Fruit fly (Drosophila melanogaster) whole organism, pupa: ENCODE data around the gene viaf.

Experiments used
- CG10348 ChIP-seq: fragments of 200-800 bp; sonication (Bioruptor generic); IDR thresholded peaks from 2 replicates; pipeline ENCODE4 v1.3.6; 2022; ENCODE audit warnings: missing biosample characterization, missing genetic modification characterization
- CG12605 ChIP-seq: fragments of 200-800 bp; sonication (Bioruptor generic); IDR thresholded peaks from 2 replicates; pipeline ENCODE4 v1.3.6; 2022; ENCODE audit warnings: missing biosample characterization, missing genetic modification characterization
- CG13204 ChIP-seq: fragments of 200-800 bp; sonication (Bioruptor generic); optimal IDR thresholded peaks from 2 replicates; lab custom pipeline; 2018; ENCODE audit warnings: missing biosample characterization, mild to moderate bottlenecking, missing genetic modification characterization, moderate library complexity
- CG14655 ChIP-seq: fragments of 200-800 bp; sonication (Bioruptor generic); optimal IDR thresholded peaks from 3 replicates; lab custom pipeline; 2017; ENCODE audit warnings: mild to moderate bottlenecking, missing biosample characterization, missing genetic modification reagents, missing genetic modification characterization
- CG15710 ChIP-seq: fragments of 200-800 bp; sonication (Bioruptor generic); optimal IDR thresholded peaks from 2 replicates; lab custom pipeline; 2018; ENCODE audit warnings: missing biosample characterization, mild to moderate bottlenecking, missing genetic modification characterization, moderate library complexity
- CG17806 ChIP-seq: fragments of 200-800 bp; sonication (Bioruptor generic); optimal IDR thresholded peaks from 2 replicates; lab custom pipeline; 2018; ENCODE audit warnings: missing biosample characterization, mild to moderate bottlenecking, missing genetic modification characterization, moderate library complexity
- CG32121 ChIP-seq: fragments of 200-800 bp; sonication (Bioruptor generic); IDR thresholded peaks from 2 replicates; pipeline ENCODE4 v1.3.6; 2022; ENCODE audit warnings: missing biosample characterization, missing genetic modification characterization
- CG34367 ChIP-seq: fragments of 200-800 bp; sonication (Bioruptor generic); optimal IDR thresholded peaks from 2 replicates; lab custom pipeline; 2018; ENCODE audit warnings: missing biosample characterization, mild to moderate bottlenecking, missing genetic modification characterization
- CG4496 ChIP-seq: fragments of 200-800 bp; sonication (Bioruptor generic); IDR thresholded peaks from 3 replicates; pipeline ENCODE4 v1.3.6; 2022; ENCODE audit warnings: missing biosample characterization, missing genetic modification characterization
- CG8159 ChIP-seq: fragments of 200-800 bp; sonication (Bioruptor generic); optimal IDR thresholded peaks from 3 replicates; lab custom pipeline; 2018; ENCODE audit warnings: missing biosample characterization, mild to moderate bottlenecking, missing genetic modification characterization, moderate library complexity
- CG8301 ChIP-seq: fragments of 200-800 bp; sonication (Bioruptor generic); optimal IDR thresholded peaks from 2 replicates; lab custom pipeline; 2018; ENCODE audit warnings: missing biosample characterization, mild to moderate bottlenecking, missing genetic modification characterization
- CG9948 ChIP-seq: fragments of 200-800 bp; sonication (Bioruptor generic); optimal IDR thresholded peaks from 2 replicates; lab custom pipeline; 2018; ENCODE audit warnings: missing biosample characterization, mild to moderate bottlenecking, missing genetic modification characterization, moderate library complexity
- D1 ChIP-seq: fragments of 200-800 bp; sonication (Bioruptor generic); optimal IDR thresholded peaks from 2 replicates; lab custom pipeline; 2018; ENCODE audit warnings: missing biosample characterization, mild to moderate bottlenecking, missing genetic modification characterization, moderate library complexity
- EcR ChIP-seq: fragments of 200-800 bp; sonication (Bioruptor generic); optimal IDR thresholded peaks from 3 replicates; lab custom pipeline; 2019; ENCODE audit warnings: missing biosample characterization, missing genetic modification characterization, mild to moderate bottlenecking, moderate library complexity, missing genetic modification reagents
- Ets98B ChIP-seq: fragments of 200-800 bp; sonication (Bioruptor generic); IDR thresholded peaks from 2 replicates; pipeline ENCODE4 v1.3.6; 2022; ENCODE audit warnings: missing biosample characterization, missing genetic modification characterization
- Pif1A ChIP-seq: fragments of 200-800 bp; sonication (Bioruptor generic); optimal IDR thresholded peaks from 3 replicates; lab custom pipeline; 2016; ENCODE audit warnings: missing biosample characterization, missing genetic modification characterization
- Pif1B ChIP-seq: fragments of 200-800 bp; sonication (Bioruptor generic); optimal IDR thresholded peaks from 3 replicates; lab custom pipeline; 2016; ENCODE audit warnings: missing biosample characterization, missing genetic modification characterization
- Snoo ChIP-seq: fragments of 200-800 bp; sonication (Bioruptor generic); optimal IDR thresholded peaks from 3 replicates; lab custom pipeline; 2017; ENCODE audit warnings: missing biosample characterization, mild to moderate bottlenecking, missing genetic modification characterization, inconsistent platforms
- fd96Ca ChIP-seq: fragments of 200-800 bp; sonication (Bioruptor generic); IDR thresholded peaks from 3 replicates; pipeline ENCODE4 v1.3.6; 2022; ENCODE audit warnings: missing biosample characterization, missing genetic modification characterization
- gl ChIP-seq: fragments of 200-800 bp; sonication (Bioruptor generic); optimal IDR thresholded peaks from 2 replicates; lab custom pipeline; 2018; ENCODE audit warnings: missing biosample characterization, mild to moderate bottlenecking, missing genetic modification characterization
- rn ChIP-seq: fragments of 200-800 bp; sonication (Bioruptor generic); IDR thresholded peaks from 2 replicates; pipeline ENCODE4 v1.3.6; 2022; ENCODE audit warnings: missing biosample characterization, missing genetic modification characterization

viaf gene

dm6 chr3L:12036658-12037057, 43.7 kb upstream of the viaf start:
- no peak for TF ChIP-seq CG9948 (tag; lab: Kevin White, UChicago)
- no peak for TF ChIP-seq CG32121 (GFP tag; lab: Robert Waterston, UW)
- TF ChIP-seq CG8159 (tag; lab: Kevin White, UChicago) = no peak
- no peak for TF ChIP-seq CG15710 (tag; lab: Kevin White, UChicago)
- TF ChIP-seq Pif1B (GFP tag; lab: Kevin White, UChicago) = no peak
- TF ChIP-seq rn (GFP tag; lab: Robert Waterston, UW) = no peak
- TF ChIP-seq CG13204 (GFP tag; lab: Kevin White, UChicago) = no peak
- TF ChIP-seq Ets98B = no peak
- TF ChIP-seq CG4496 (GFP tag; lab: Robert Waterston, UW) = no peak
- TF ChIP-seq EcR (GFP tag; lab: Kevin White, UChicago) = no peak
- no peak for TF ChIP-seq D1
- TF ChIP-seq CG14655 = no peak
- TF ChIP-seq CG12605 = no peak
- TF ChIP-seq CG8301 = no peak
- TF ChIP-seq gl (tag; lab: Kevin White, UChicago) = no peak

dm6 chr3L:12032257-12032656, 39.3 kb upstream of the viaf start, which contains the start of gene CG43993:
TSS of gene CG43993 (plus strand) at chr3L:12032557.
- TF ChIP-seq CG4496 (GFP tag; lab: Robert Waterston, UW) (no peak), Snoo (tag; lab: Kevin White, UChicago) (no peak), EcR (GFP tag; lab: Kevin White, UChicago) (no peak), fd96Ca (GFP tag; lab: Robert Waterston, UW) (no peak), Pif1B (GFP tag; lab: Kevin White, UChicago) (no peak), CG8301 (no peak), CG12605 (no peak), Pif1A (GFP tag; lab: Kevin White, UChicago) (no peak)

dm6 chr3L:12030521-12030920, 37.5 kb upstream of the viaf start:
- TF ChIP-seq CG10348 (GFP tag; lab: Robert Waterston, UW) = no peak
- no peak for TF ChIP-seq EcR (GFP tag; lab: Kevin White, UChicago)
- TF ChIP-seq CG8159 (tag; lab: Kevin White, UChicago) = peak; percentile 85
- no peak for TF ChIP-seq gl (tag; lab: Kevin White, UChicago)
- TF ChIP-seq CG8301 = peak; percentile 76
- peak; percentile 84 for TF ChIP-seq CG14655
- TF ChIP-seq CG15710 (tag; lab: Kevin White, UChicago) = peak; percentile 64
- peak; percentile 55 for TF ChIP-seq CG34367 (tag; lab: Kevin White, UChicago)
- peak; percentile 68 for TF ChIP-seq CG9948 (tag; lab: Kevin White, UChicago)
- TF ChIP-seq Snoo (tag; lab: Kevin White, UChicago) = peak; percentile 5
- peak; percentile 24 for TF ChIP-seq D1
- 0 out of 2 replicates have a peak, but pooled peaks have one; percentile 40 for TF ChIP-seq CG12605
- TF ChIP-seq Ets98B = peak; percentile 45; the same call in 1 of the 2 replicates
- TF ChIP-seq CG4496 (GFP tag; lab: Robert Waterston, UW) = peak; percentile 72; the same call in 2 of the 3 replicates
- TF ChIP-seq CG13204 (GFP tag; lab: Kevin White, UChicago) = no peak
- peak; percentile 77 for TF ChIP-seq CG17806 (tag; lab: Kevin White, UChicago)
- TF ChIP-seq rn (GFP tag; lab: Robert Waterston, UW) = no peak
- peak; percentile 67 for TF ChIP-seq Pif1B (GFP tag; lab: Kevin White, UChicago)
- TF ChIP-seq CG32121 (GFP tag; lab: Robert Waterston, UW) = peak; percentile 66
- TF ChIP-seq fd96Ca (GFP tag; lab: Robert Waterston, UW) = peak; percentile 56; the same call in 2 of the 3 replicates
- peak; percentile 79 for TF ChIP-seq Pif1A (GFP tag; lab: Kevin White, UChicago)

DNA sequence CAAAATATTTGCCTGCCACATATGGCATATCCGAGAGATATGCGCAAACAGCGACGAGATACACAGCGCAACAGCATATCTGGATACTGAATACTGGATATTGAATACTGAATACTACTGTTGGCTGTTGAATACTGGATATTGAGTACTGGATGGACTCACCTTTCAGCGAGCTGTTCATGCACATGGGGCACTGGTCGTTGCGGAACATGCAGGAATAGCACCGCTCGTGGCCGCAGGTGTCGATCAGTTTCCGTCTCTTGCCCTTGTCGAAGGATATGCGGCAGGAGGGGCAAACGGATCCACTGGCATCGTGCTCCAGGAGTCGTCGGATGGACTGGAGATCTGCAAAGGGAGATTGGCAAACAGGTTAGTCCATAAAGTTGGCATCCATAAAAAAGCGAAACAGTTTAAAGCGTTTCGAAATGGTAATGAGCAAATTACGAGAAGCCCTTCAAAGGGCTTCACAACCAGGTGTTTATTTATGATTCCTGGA, 35.6 kb upstream of the viaf start:
- TF ChIP-seq CG15710 (tag; lab: Kevin White, UChicago) = no peak
- no peak for TF ChIP-seq CG9948 (tag; lab: Kevin White, UChicago)
- no peak for TF ChIP-seq CG8301
- peak; percentile 50 for TF ChIP-seq CG13204 (GFP tag; lab: Kevin White, UChicago)
- TF ChIP-seq Snoo (tag; lab: Kevin White, UChicago) = no peak
- TF ChIP-seq CG14655 = no peak
- TF ChIP-seq gl (tag; lab: Kevin White, UChicago) = no peak
- TF ChIP-seq Pif1B (GFP tag; lab: Kevin White, UChicago) = no peak
- TF ChIP-seq CG12605 = no peak
- TF ChIP-seq Ets98B = no peak
- TF ChIP-seq rn (GFP tag; lab: Robert Waterston, UW) = no peak
- TF ChIP-seq D1 = no peak
- TF ChIP-seq Pif1A (GFP tag; lab: Kevin White, UChicago) = no peak
- no peak for TF ChIP-seq CG8159 (tag; lab: Kevin White, UChicago)
- TF ChIP-seq CG10348 (GFP tag; lab: Robert Waterston, UW) = no peak
- no peak for TF ChIP-seq CG17806 (tag; lab: Kevin White, UChicago)
- TF ChIP-seq CG32121 (GFP tag; lab: Robert Waterston, UW) = no peak
- peak; percentile 71 for TF ChIP-seq EcR (GFP tag; lab: Kevin White, UChicago)
- TF ChIP-seq CG4496 (GFP tag; lab: Robert Waterston, UW) = peak; percentile 35; the same call in 1 of the 3 replicates

- TF ChIP-seq CG8301 = no peak
- no peak for TF ChIP-seq EcR (GFP tag; lab: Kevin White, UChicago)
- TF ChIP-seq fd96Ca (GFP tag; lab: Robert Waterston, UW) = no peak
- no peak for TF ChIP-seq CG4496 (GFP tag; lab: Robert Waterston, UW)
- TF ChIP-seq CG9948 (tag; lab: Kevin White, UChicago) = no peak
- no peak for TF ChIP-seq CG17806 (tag; lab: Kevin White, UChicago)
- no peak for TF ChIP-seq CG13204 (GFP tag; lab: Kevin White, UChicago)
- no peak for TF ChIP-seq gl (tag; lab: Kevin White, UChicago)
- no peak for TF ChIP-seq CG12605
- TF ChIP-seq CG15710 (tag; lab: Kevin White, UChicago) = no peak
- no peak for TF ChIP-seq Pif1B (GFP tag; lab: Kevin White, UChicago)
- TF ChIP-seq CG32121 (GFP tag; lab: Robert Waterston, UW) = no peak
- no peak for TF ChIP-seq D1
- no peak for TF ChIP-seq CG8159 (tag; lab: Kevin White, UChicago)
- TF ChIP-seq Ets98B = no peak
- no peak for TF ChIP-seq Snoo (tag; lab: Kevin White, UChicago)
- TF ChIP-seq Pif1A (GFP tag; lab: Kevin White, UChicago) = no peak
- no peak for TF ChIP-seq CG10348 (GFP tag; lab: Robert Waterston, UW)
- no peak for TF ChIP-seq rn (GFP tag; lab: Robert Waterston, UW)
These were observed 35.0 kb upstream of the viaf start for dm6 chr3L:12027929-12028328.
